Worm (Caenorhabditis elegans) whole organism, midembryonic: Measurements from ENCODE around the gene R04D3.3.

Experiments used
- cog-1 ChIP-seq: sonication (generic microtip); optimal IDR thresholded peaks from 2 replicates; lab custom pipeline; 2016; ENCODE audit warnings: missing genetic modification characterization, missing compliant biosample characterization
- flt-1 ChIP-seq: fragments of 200-800 bp; sonication (Bioruptor generic); IDR thresholded peaks from 2 replicates; pipeline ENCODE4 v1.3.6; 2022; ENCODE audit warnings: missing genetic modification characterization, missing compliant biosample characterization
- med-1 ChIP-seq: sonication (generic microtip); optimal IDR thresholded peaks from 2 replicates; lab custom pipeline; 2017; ENCODE audit warnings: missing genetic modification characterization, mild to moderate bottlenecking, missing compliant biosample characterization, antibody characterized with exemption, missing genetic modification reagents; ENCODE audit not compliant: insufficient read depth
- ref-1 ChIP-seq: fragments of 200-800 bp; sonication (Bioruptor generic); conservative IDR thresholded peaks from 2 replicates; pipeline ENCODE4 v1.3.6; 2022; ENCODE audit warnings: missing genetic modification reagents, missing genetic modification characterization, missing compliant biosample characterization
- ztf-29 ChIP-seq: fragments of 200-800 bp; sonication (Bioruptor generic); IDR thresholded peaks from 2 replicates; pipeline ENCODE4 v1.3.6; 2022; ENCODE audit warnings: missing genetic modification reagents, missing genetic modification characterization, missing compliant biosample characterization

ce11 chrX:13262195-13262594 is 28.2 kb downstream of the R04D3.3 start, which contains the start of gene K09A11.1:
- TF ChIP-seq flt-1 (GFP tag; lab: Robert Waterston, UW) (no peak), med-1 (no peak), ref-1 (GFP tag; lab: Robert Waterston, UW) (no peak), ztf-29 (GFP tag; lab: Robert Waterston, UW) (no peak), cog-1 (tag; lab: Kevin White, UChicago) (no peak)
